Worm (Caenorhabditis elegans): ENCODE results near the gene cri-2.
A peak's percentile ranks its signal among the peaks of the same experiment; 100 is the strongest.

cri-2 gene

ce11 chrV:8195889-8196418 is 5.7 kb upstream of the cri-2 start, which contains the start of gene F20D6.10:
Gene F20D6.10, minus strand, starts transcription at chrV:8195939.
- TF ChIP-seq sdz-38 (tag; optimal IDR thresholded peaks at IDR 0.05), result no peak
- no peak for TF ChIP-seq mxl-1 (tag; optimal IDR thresholded peaks at IDR 0.05)
- TF ChIP-seq Y95B8A.8 (GFP tag; IDR thresholded peaks at IDR 0.05), result no peak

ce11 chrV:8196993-8197392 is 4.6 kb upstream of the cri-2 start:
- no peak for TF ChIP-seq Y67H2A.10 (GFP tag; conservative IDR thresholded peaks at IDR 0.05)
- no peak for TF ChIP-seq let-526 (GFP tag; IDR thresholded peaks at IDR 0.05)

- TF ChIP-seq ztf-6 (GFP tag; IDR thresholded peaks at IDR 0.05) (no peak), ceh-91 (GFP tag; IDR thresholded peaks at IDR 0.05) (no peak), K12H6.12 (tag; optimal IDR thresholded peaks at IDR 0.05) (no peak), C17E4.6 (GFP tag; IDR thresholded peaks at IDR 0.05) (no peak), nfya-1 (tag; optimal IDR thresholded peaks at IDR 0.05; ENCODE audit: borderline replicate concordance, insufficient read depth) (no peak), ztf-26 (tag; optimal IDR thresholded peaks at IDR 0.05) (no peak), lag-1 (GFP tag; IDR thresholded peaks at IDR 0.05) (no peak), him-1 (tag; optimal IDR thresholded peaks at IDR 0.05) (no peak), sptf-2 (GFP tag; optimal IDR thresholded peaks at IDR 0.05) (no peak), ztf-28 (GFP tag; IDR thresholded peaks at IDR 0.05) (no peak), lsy-27 (tag; optimal IDR thresholded peaks at IDR 0.05; ENCODE audit: borderline replicate concordance, insufficient read depth) (no peak), lin-54 (GFP tag; optimal IDR thresholded peaks at IDR 0.05) (no peak), nhr-120 (GFP tag; IDR thresholded peaks at IDR 0.05) (no peak), cebp-2 (GFP tag; IDR thresholded peaks at IDR 0.05) (no peak), attf-6 (GFP tag; IDR thresholded peaks at IDR 0.05) (no peak), snpc-1.3 (tag; optimal IDR thresholded peaks at IDR 0.05; ENCODE audit: insufficient read depth) (no peak), F37B4.10 (GFP tag; IDR thresholded peaks at IDR 0.05) (no peak), chd-7 (tag; optimal IDR thresholded peaks at IDR 0.05) (no peak)
Observed at ce11 chrV:8198994-8199393, 2.6 kb upstream of the cri-2 start, which contains the start of gene F20D6.11. Gene F20D6.11, minus strand, starts transcription at chrV:8199094.

- TF ChIP-seq fkh-3 (tag; optimal IDR thresholded peaks at IDR 0.05), result no peak
- peak; percentile 30; the same call in 1 of the 2 replicates for TF ChIP-seq hmg-1.2 (GFP tag; IDR thresholded peaks at IDR 0.05)
Observed at ce11 chrV:8203085-8203643, 1.6 kb downstream of the cri-2 start, which contains the start of gene cest-17. Gene cest-17, plus strand, starts transcription at chrV:8203332.

- TF ChIP-seq let-607 (tag; optimal IDR thresholded peaks at IDR 0.05) (no peak), let-526 (GFP tag; IDR thresholded peaks at IDR 0.05) (no peak), dpl-1 (GFP tag; optimal IDR thresholded peaks at IDR 0.05) (no peak), snpc-1.1 (tag; optimal IDR thresholded peaks at IDR 0.05; ENCODE audit: insufficient read depth) (no peak), mes-4 (tag; optimal IDR thresholded peaks at IDR 0.05) (no peak), B0336.3 (GFP tag; IDR thresholded peaks at IDR 0.05) (no peak), B0035.1 (tag; optimal IDR thresholded peaks at IDR 0.05) (no peak), ceh-100 (GFP tag; IDR thresholded peaks at IDR 0.05) (no peak), die-1 (tag; optimal IDR thresholded peaks at IDR 0.05) (no peak), nhr-27 (tag; optimal IDR thresholded peaks at IDR 0.05) (no peak), F37B4.10 (GFP tag; IDR thresholded peaks at IDR 0.05) (no peak), snpc-3.4 (tag; optimal IDR thresholded peaks at IDR 0.05) (no peak)
Observed at ce11 chrV:8206931-8207330, 5.3 kb downstream of the cri-2 start, which contains the start of gene timp-1. Gene timp-1, plus strand, starts transcription at chrV:8207235.

All from whole organism, young adult.